Worm (Caenorhabditis elegans): Measurements from ENCODE around the gene itm-2.

Gene itm-2

DNA sequence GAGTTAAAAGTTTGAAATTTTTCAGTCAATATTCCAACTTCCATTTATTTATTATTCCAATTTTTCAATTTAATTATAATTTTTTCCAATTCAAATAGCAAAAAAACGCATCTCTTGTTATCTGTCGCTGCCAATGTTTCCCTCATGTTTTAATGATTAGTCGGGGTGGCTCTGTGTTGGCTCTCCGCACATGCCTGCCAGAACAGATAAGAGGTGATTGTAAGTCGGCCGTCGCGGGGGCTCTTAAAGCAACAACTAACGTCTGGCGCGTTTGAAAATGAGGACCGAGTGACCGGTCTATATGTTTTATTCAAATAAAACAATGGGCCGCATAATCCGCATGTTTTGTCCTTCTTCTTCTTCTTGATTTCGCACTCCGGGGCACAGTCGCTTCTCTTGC is 31.4 kb downstream of the itm-2 start:
- TF ChIP-seq nfya-1 (tag; optimal IDR thresholded peaks at IDR 0.05; ENCODE audit: insufficient read depth): peak; percentile 6
- TF ChIP-seq elt-2 (tag; optimal IDR thresholded peaks at IDR 0.05): peak; percentile 73
- peak; percentile 38 for TF ChIP-seq pqm-1 (tag; optimal IDR thresholded peaks at IDR 0.05)
- TF ChIP-seq ceh-16 (tag; optimal IDR thresholded peaks at IDR 0.05): no peak

DNA sequence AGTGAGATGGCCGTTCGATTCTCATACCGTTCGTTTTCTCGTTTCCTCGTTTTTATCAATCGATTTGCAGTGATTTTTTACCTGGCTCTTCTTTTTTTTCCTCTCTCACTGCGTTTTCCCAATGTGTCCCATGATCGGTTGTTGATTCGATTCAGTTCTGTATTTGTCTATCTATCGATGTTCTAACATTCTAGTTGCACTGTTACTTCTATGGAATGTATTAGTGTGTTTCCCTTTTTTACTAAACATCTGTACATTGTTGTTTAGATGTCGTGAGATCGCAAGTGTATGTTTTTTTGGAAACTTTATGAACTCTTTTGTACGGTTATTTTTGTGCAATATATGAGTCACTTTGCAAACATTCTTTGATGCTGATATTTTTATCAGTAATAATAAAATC is 32.6 kb downstream of the itm-2 start:
- TF ChIP-seq egl-5 (tag; optimal IDR thresholded peaks at IDR 0.05) (no peak), pha-4 (tag; optimal IDR thresholded peaks at IDR 0.05) (peak; percentile 60), nfya-1 (tag; optimal IDR thresholded peaks at IDR 0.05; ENCODE audit: insufficient read depth) (no peak), pqm-1 (tag; optimal IDR thresholded peaks at IDR 0.05) (peak; percentile 37), nhr-12 (tag; optimal IDR thresholded peaks at IDR 0.05) (no peak), nhr-77 (tag; optimal IDR thresholded peaks at IDR 0.05) (no peak), mdl-1 (tag; optimal IDR thresholded peaks at IDR 0.05) (no peak), nhr-67 (tag; optimal IDR thresholded peaks at IDR 0.05) (no peak), nhr-43 (tag; optimal IDR thresholded peaks at IDR 0.05; ENCODE audit: poor library complexity, severe bottlenecking) (no peak), egl-27 (tag; optimal IDR thresholded peaks at IDR 0.05) (no peak), hmg-11 (tag; optimal IDR thresholded peaks at IDR 0.05) (no peak), R02D3.7 (tag; optimal IDR thresholded peaks at IDR 0.05) (no peak), elt-2 (tag; optimal IDR thresholded peaks at IDR 0.05) (peak; percentile 20), elt-3 (tag; optimal IDR thresholded peaks at IDR 0.05) (no peak), ceh-9 (tag; optimal IDR thresholded peaks at IDR 0.05) (no peak), snpc-4 (tag; optimal IDR thresholded peaks at IDR 0.05) (no peak), nhr-25 (tag; optimal IDR thresholded peaks at IDR 0.05) (no peak)

DNA sequence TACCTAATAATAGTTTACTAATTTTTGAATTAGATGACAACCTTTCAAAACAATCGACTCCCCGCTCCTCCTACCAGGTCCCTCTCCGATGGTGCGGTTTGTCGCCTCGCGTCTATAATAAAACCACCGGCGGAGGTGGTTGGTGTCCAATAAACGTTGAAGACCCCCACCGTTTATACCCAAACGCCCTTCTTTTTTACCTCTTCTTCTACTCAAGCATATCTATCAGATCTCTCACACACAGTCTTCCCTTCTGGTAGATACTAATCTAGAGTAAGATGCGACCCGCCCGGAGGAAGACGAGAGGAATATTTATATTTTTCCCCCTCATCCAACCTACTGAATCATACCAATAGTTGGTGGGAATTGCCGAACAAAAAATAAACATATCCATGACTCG is 33.9 kb downstream of the itm-2 start:
- no peak for TF ChIP-seq tbx-2 (tag; optimal IDR thresholded peaks at IDR 0.05)
- no peak for TF ChIP-seq nhr-12 (tag; optimal IDR thresholded peaks at IDR 0.05)
- peak; percentile 79 for TF ChIP-seq elt-1 (tag; optimal IDR thresholded peaks at IDR 0.05)
- TF ChIP-seq ztf-11 (tag; optimal IDR thresholded peaks at IDR 0.05): no peak
- TF ChIP-seq nhr-43 (tag; optimal IDR thresholded peaks at IDR 0.05; ENCODE audit: poor library complexity, severe bottlenecking): no peak
- TF ChIP-seq aly-2 (tag; optimal IDR thresholded peaks at IDR 0.05): no peak
- TF ChIP-seq nhr-23 (tag; optimal IDR thresholded peaks at IDR 0.05): peak; percentile 4

DNA sequence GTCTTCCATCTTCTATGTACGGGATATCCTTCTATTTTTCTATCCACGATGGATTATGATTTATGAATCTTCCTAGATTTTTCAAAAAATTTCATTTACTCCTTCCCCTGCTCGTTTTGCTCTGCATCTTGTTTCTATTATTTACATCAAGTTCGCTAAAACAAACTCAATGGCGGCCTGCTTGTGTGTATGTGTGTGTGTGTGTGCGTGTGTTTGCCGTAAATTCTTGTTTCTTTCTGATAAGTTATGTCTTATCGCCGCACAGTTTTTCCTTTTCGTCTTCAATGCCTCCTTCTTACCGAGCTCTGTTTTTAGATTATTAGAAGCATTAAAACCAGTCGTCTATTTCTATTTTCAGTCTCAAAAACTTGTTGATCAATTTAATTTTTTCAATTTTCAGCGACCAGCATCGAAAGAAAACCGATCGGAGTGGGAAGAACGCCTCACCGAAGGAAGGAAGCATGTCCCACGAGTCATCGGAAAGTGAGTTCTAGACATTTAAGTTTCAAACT is 34.4 kb downstream of the itm-2 start, which contains the start of gene dlg-1:
Gene dlg-1, plus strand, starts transcription at position 401 of the 512 bp plus-strand sequence.
- no peak for TF ChIP-seq hmg-11 (tag; optimal IDR thresholded peaks at IDR 0.05)
- TF ChIP-seq elt-2 (tag; optimal IDR thresholded peaks at IDR 0.05): peak; percentile 69
- TF ChIP-seq pha-4 (tag; optimal IDR thresholded peaks at IDR 0.05): peak; percentile 73

DNA sequence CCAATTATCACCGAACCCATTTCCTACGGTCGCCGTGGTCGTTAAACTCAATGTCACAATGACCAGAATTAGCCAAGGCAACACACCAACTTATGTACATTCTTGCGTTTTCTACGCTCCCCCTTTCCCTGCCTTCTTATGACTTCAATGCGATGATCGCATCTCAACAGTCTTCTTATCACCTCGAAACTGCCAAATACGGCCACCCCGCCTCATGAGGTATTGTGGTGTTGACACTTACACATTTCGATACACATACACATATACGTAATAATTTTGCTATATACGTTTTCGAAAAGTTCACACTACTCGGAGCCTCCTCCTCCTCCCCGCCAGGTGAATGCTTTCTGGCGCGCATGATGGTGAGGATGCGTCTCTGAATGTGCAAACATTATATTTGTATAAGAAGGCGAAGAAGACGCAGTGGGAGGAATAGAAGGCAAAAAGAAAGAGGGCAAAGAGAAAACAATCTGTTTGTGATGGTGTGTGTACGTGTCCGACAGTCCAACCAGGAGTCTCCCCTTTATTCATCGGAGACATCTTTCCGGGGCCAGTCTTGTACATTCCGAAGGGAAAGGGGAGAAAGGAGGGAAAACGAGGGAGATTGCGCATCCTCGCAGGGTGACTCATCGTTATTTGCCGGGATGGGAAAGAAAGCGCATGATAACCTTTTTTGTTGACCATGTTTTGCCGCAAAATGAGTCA is 35.1 kb downstream of the itm-2 start:
- TF ChIP-seq nhr-28 (tag; optimal IDR thresholded peaks at IDR 0.05): no peak
- TF ChIP-seq daf-12 (tag; optimal IDR thresholded peaks at IDR 0.05): no peak
- TF ChIP-seq ceh-9 (tag; optimal IDR thresholded peaks at IDR 0.05): no peak
- no peak for TF ChIP-seq zag-1 (tag; optimal IDR thresholded peaks at IDR 0.05)
- no peak for TF ChIP-seq nhr-11 (tag; optimal IDR thresholded peaks at IDR 0.05)
- peak; percentile 75 for TF ChIP-seq elt-2 (tag; optimal IDR thresholded peaks at IDR 0.05)
- TF ChIP-seq fos-1 (tag; optimal IDR thresholded peaks at IDR 0.05): peak; percentile 75
- TF ChIP-seq lin-39 (tag; optimal IDR thresholded peaks at IDR 0.05): no peak
- no peak for TF ChIP-seq mdl-1 (tag; optimal IDR thresholded peaks at IDR 0.05)
- no peak for TF ChIP-seq nhr-77 (tag; optimal IDR thresholded peaks at IDR 0.05)
- TF ChIP-seq lsy-12 (tag; optimal IDR thresholded peaks at IDR 0.05): no peak
- TF ChIP-seq elt-3 (tag; optimal IDR thresholded peaks at IDR 0.05): no peak
- no peak for TF ChIP-seq tbx-2 (tag; optimal IDR thresholded peaks at IDR 0.05)
- peak; percentile 70 for TF ChIP-seq pqm-1 (tag; optimal IDR thresholded peaks at IDR 0.05)
- no peak for TF ChIP-seq R02D3.7 (tag; optimal IDR thresholded peaks at IDR 0.05)
- TF ChIP-seq hmg-11 (tag; optimal IDR thresholded peaks at IDR 0.05): no peak
- TF ChIP-seq aly-2 (tag; optimal IDR thresholded peaks at IDR 0.05): no peak
- TF ChIP-seq skn-1 (tag; optimal IDR thresholded peaks at IDR 0.05): no peak
- TF ChIP-seq unc-39 (tag; optimal IDR thresholded peaks at IDR 0.05): no peak
- TF ChIP-seq nhr-25 (tag; optimal IDR thresholded peaks at IDR 0.05): peak; percentile 37
- TF ChIP-seq fkh-10 (GFP tag; optimal IDR thresholded peaks at IDR 0.05): no peak
- TF ChIP-seq ZK546.5 (tag; optimal IDR thresholded peaks at IDR 0.05): no peak
- TF ChIP-seq ztf-4 (tag; optimal IDR thresholded peaks at IDR 0.05): no peak
- TF ChIP-seq jun-1 (tag; optimal IDR thresholded peaks at IDR 0.05): peak; percentile 82
- no peak for TF ChIP-seq eor-1 (tag; optimal IDR thresholded peaks at IDR 0.05)
- TF ChIP-seq nhr-43 (tag; optimal IDR thresholded peaks at IDR 0.05; ENCODE audit: poor library complexity, severe bottlenecking): no peak
- TF ChIP-seq pha-4 (tag; optimal IDR thresholded peaks at IDR 0.05): peak; percentile 64
- TF ChIP-seq egl-5 (tag; optimal IDR thresholded peaks at IDR 0.05): no peak
- TF ChIP-seq ceh-82 (tag; optimal IDR thresholded peaks at IDR 0.05): no peak
- TF ChIP-seq nhr-76 (tag; optimal IDR thresholded peaks at IDR 0.05): no peak
- no peak for TF ChIP-seq fkh-2 (tag; optimal IDR thresholded peaks at IDR 0.05)
- TF ChIP-seq nfya-1 (tag; optimal IDR thresholded peaks at IDR 0.05; ENCODE audit: insufficient read depth): no peak
- no peak for TF ChIP-seq snpc-4 (tag; optimal IDR thresholded peaks at IDR 0.05)
- TF ChIP-seq ceh-16 (tag; optimal IDR thresholded peaks at IDR 0.05): no peak
- TF ChIP-seq ztf-11 (tag; optimal IDR thresholded peaks at IDR 0.05): no peak
